Fruit fly (Drosophila melanogaster) whole organism, embryonic: ENCODE results near the gene Ir67a.

Experiments used
- Atf-2 ChIP-seq: fragments of 200-800 bp; sonication (Bioruptor generic); optimal IDR thresholded peaks from 2 replicates; lab custom pipeline; 2016; ENCODE audit warnings: missing biosample characterization, missing genetic modification characterization
- BEAF-32 ChIP-seq: fragments of 200-800 bp; sonication (Bioruptor generic); optimal IDR thresholded peaks from 3 replicates; lab custom pipeline; 2017; ENCODE audit warnings: missing biosample characterization, missing genetic modification characterization, mild to moderate bottlenecking, moderate library complexity, missing genetic modification reagents
- CG10209 ChIP-seq: fragments of 200-800 bp; sonication (Bioruptor generic); optimal IDR thresholded peaks from 3 replicates; lab custom pipeline; 2017; ENCODE audit warnings: missing biosample characterization, mild to moderate bottlenecking, missing genetic modification characterization, missing genetic modification reagents
- CG10565 ChIP-seq: fragments of 200-800 bp; sonication (Bioruptor generic); optimal IDR thresholded peaks from 3 replicates; lab custom pipeline; 2016; ENCODE audit warnings: missing biosample characterization, mild to moderate bottlenecking, missing genetic modification characterization
- CG12104 ChIP-seq: fragments of 200-800 bp; sonication (Bioruptor generic); optimal IDR thresholded peaks from 3 replicates; lab custom pipeline; 2016; ENCODE audit warnings: missing biosample characterization, missing genetic modification characterization
- CG12769 ChIP-seq: fragments of 200-800 bp; sonication (Bioruptor generic); optimal IDR thresholded peaks from 2 replicates; lab custom pipeline; 2019; ENCODE audit warnings: missing biosample characterization, mild to moderate bottlenecking, missing genetic modification characterization, moderate library complexity
- CG13624 ChIP-seq: fragments of 200-800 bp; sonication (Bioruptor generic); optimal IDR thresholded peaks from 2 replicates; lab custom pipeline; 2016; ENCODE audit warnings: missing biosample characterization, missing genetic modification characterization
- CG14014 ChIP-seq: fragments of 200-800 bp; sonication (Bioruptor generic); IDR thresholded peaks from 2 replicates; pipeline ENCODE4 v1.3.6; 2022; ENCODE audit warnings: missing biosample characterization, missing genetic modification characterization
- CG15479 ChIP-seq: fragments of 200-800 bp; sonication (Bioruptor generic); optimal IDR thresholded peaks from 3 replicates; lab custom pipeline; 2019; ENCODE audit warnings: missing biosample characterization, mild to moderate bottlenecking, missing genetic modification characterization, moderate library complexity
- CG17568 ChIP-seq: fragments of 200-800 bp; sonication (Bioruptor generic); optimal IDR thresholded peaks from 2 replicates; lab custom pipeline; 2018; ENCODE audit warnings: missing biosample characterization, mild to moderate bottlenecking, missing genetic modification characterization, moderate library complexity
- CG18599 ChIP-seq: fragments of 200-800 bp; sonication (Bioruptor generic); optimal IDR thresholded peaks from 3 replicates; lab custom pipeline; 2017; ENCODE audit warnings: missing biosample characterization, missing genetic modification characterization, mild to moderate bottlenecking, moderate library complexity, missing genetic modification reagents
- CG30431 ChIP-seq: fragments of 200-800 bp; sonication (Bioruptor generic); optimal IDR thresholded peaks from 2 replicates; lab custom pipeline; 2017; ENCODE audit warnings: missing biosample characterization, missing genetic modification characterization
- CG6813 ChIP-seq: fragments of 200-800 bp; sonication (Bioruptor generic); optimal IDR thresholded peaks from 2 replicates; lab custom pipeline; 2017; ENCODE audit warnings: missing biosample characterization, missing genetic modification characterization, mild to moderate bottlenecking, moderate library complexity, missing genetic modification reagents
- CG7987 ChIP-seq: fragments of 200-800 bp; sonication (Bioruptor generic); optimal IDR thresholded peaks from 2 replicates; lab custom pipeline; 2018; ENCODE audit warnings: missing biosample characterization, mild to moderate bottlenecking, missing genetic modification characterization, moderate library complexity
- Dbx ChIP-seq: fragments of 200-800 bp; sonication (Bioruptor generic); IDR thresholded peaks from 3 replicates; pipeline ENCODE4 v1.3.6; 2022; ENCODE audit warnings: missing biosample characterization, missing genetic modification characterization
- Deaf1 ChIP-seq: fragments of 200-800 bp; optimal IDR thresholded peaks from 3 replicates; lab custom pipeline; 2019; ENCODE audit warnings: missing biosample characterization, mild to moderate bottlenecking, missing genetic modification characterization, moderate library complexity
- Dll ChIP-seq: fragments of 200-800 bp; sonication (Bioruptor generic); IDR thresholded peaks from 4 replicates; pipeline ENCODE4 v1.3.6; 2022; ENCODE audit warnings: missing biosample characterization, missing genetic modification characterization; ENCODE audit not compliant: partially characterized antibody
- Eip74EF ChIP-seq, 2 experiments: fragments of 200-800 bp in 1 of 2; fragments of >200 bp in 1 of 2; sonication (Bioruptor generic) in 1 of 2; optimal IDR thresholded peaks; 2 replicates each; lab custom pipeline; 2017 to 2019; ENCODE audit warnings: missing biosample characterization in 2 of 2, missing genetic modification characterization in 2 of 2, mild to moderate bottlenecking in 1 of 2, moderate library complexity in 1 of 2
- Fer3 ChIP-seq: fragments of 200-800 bp; sonication (Bioruptor generic); optimal IDR thresholded peaks from 2 replicates; lab custom pipeline; 2018; ENCODE audit warnings: missing biosample characterization, mild to moderate bottlenecking, missing genetic modification characterization, moderate library complexity
- Gug ChIP-seq: fragments of 200-800 bp; sonication (Bioruptor generic); IDR thresholded peaks from 4 replicates; pipeline ENCODE4 v1.3.6; 2022; ENCODE audit warnings: missing biosample characterization, missing genetic modification characterization
- H15 ChIP-seq: fragments of 200-800 bp; sonication (Bioruptor generic); IDR thresholded peaks from 3 replicates; pipeline ENCODE4 v1.3.6; 2022; ENCODE audit warnings: missing biosample characterization, missing genetic modification characterization
- HLH3B ChIP-seq: fragments of 200-800 bp; sonication (Bioruptor generic); IDR thresholded peaks from 2 replicates; pipeline ENCODE4 v1.3.6; 2022; ENCODE audit warnings: missing biosample characterization, missing genetic modification characterization
- HLHmδ ChIP-seq: fragments of 200-800 bp; sonication (Bioruptor generic); optimal IDR thresholded peaks from 2 replicates; lab custom pipeline; 2018; ENCODE audit warnings: missing biosample characterization, mild to moderate bottlenecking, missing genetic modification characterization, moderate library complexity
- Hr39 ChIP-seq: fragments of >200 bp; optimal IDR thresholded peaks from 2 replicates; lab custom pipeline; 2017
- MBD-R2 ChIP-seq: fragments of 200-800 bp; sonication (Bioruptor generic); IDR thresholded peaks from 2 replicates; pipeline ENCODE4 v1.3.6; 2022; ENCODE audit warnings: missing biosample characterization, missing genetic modification characterization
- Med ChIP-seq: fragments of 200-800 bp; sonication (Bioruptor generic); peaks from one replicate; lab custom pipeline; 2016; ENCODE audit warnings: missing biosample characterization, missing genetic modification characterization, mild to moderate bottlenecking, inconsistent platforms, moderate library complexity
- Sry-β ChIP-seq: fragments of 200-800 bp; sonication (Bioruptor generic); optimal IDR thresholded peaks from 2 replicates; lab custom pipeline; 2018; ENCODE audit warnings: missing biosample characterization, mild to moderate bottlenecking, missing genetic modification characterization, moderate library complexity
- Trl ChIP-seq, 3 experiments: fragments of >200 bp in 2 of 3; fragments of 200-800 bp in 1 of 3; sonication (Bioruptor generic) in 1 of 3; optimal IDR thresholded peaks; 2 replicates in 1 of 3; 3 replicates in 2 of 3; lab custom pipeline; 2016 to 2017; ENCODE audit warnings: missing biosample characterization in 1 of 3, missing genetic modification characterization in 1 of 3
- ap ChIP-seq: fragments of 200-800 bp; sonication (Bioruptor generic); IDR thresholded peaks from 2 replicates; pipeline ENCODE4 v1.3.6; 2022; ENCODE audit warnings: missing biosample characterization, missing genetic modification characterization
- bbx ChIP-seq: fragments of 200-800 bp; sonication (Bioruptor generic); IDR thresholded peaks from 2 replicates; pipeline ENCODE4 v1.3.6; 2022; ENCODE audit warnings: missing biosample characterization, missing genetic modification characterization; ENCODE audit not compliant: partially characterized antibody
- chm ChIP-seq: fragments of 200-800 bp; sonication (Bioruptor generic); IDR thresholded peaks from 2 replicates; pipeline ENCODE4 v1.3.6; 2022; ENCODE audit warnings: missing biosample characterization, missing genetic modification characterization
- cwo ChIP-seq: fragments of 200-800 bp; sonication (Bioruptor generic); optimal IDR thresholded peaks from 3 replicates; lab custom pipeline; 2017; ENCODE audit warnings: missing biosample characterization, missing genetic modification characterization, mild to moderate bottlenecking, moderate library complexity, missing genetic modification reagents
- dmrt11E ChIP-seq: fragments of 200-800 bp; sonication (Bioruptor generic); optimal IDR thresholded peaks from 3 replicates; lab custom pipeline; 2018; ENCODE audit warnings: missing biosample characterization, mild to moderate bottlenecking, missing genetic modification characterization, moderate library complexity
- eyg ChIP-seq: fragments of 200-800 bp; sonication (Bioruptor generic); optimal IDR thresholded peaks from 3 replicates; lab custom pipeline; 2016; ENCODE audit warnings: missing biosample characterization, missing genetic modification characterization
- fd3F ChIP-seq: fragments of 200-800 bp; sonication (Bioruptor generic); optimal IDR thresholded peaks from 2 replicates; lab custom pipeline; 2018; ENCODE audit warnings: missing biosample characterization, mild to moderate bottlenecking, missing genetic modification characterization, moderate library complexity
- gem ChIP-seq: fragments of 200-800 bp; sonication (Bioruptor generic); optimal IDR thresholded peaks from 2 replicates; lab custom pipeline; 2019; ENCODE audit warnings: missing biosample characterization, mild to moderate bottlenecking, missing genetic modification characterization, moderate library complexity
- jumu ChIP-seq: fragments of 200-800 bp; sonication (Bioruptor generic); optimal IDR thresholded peaks from 3 replicates; lab custom pipeline; 2016; ENCODE audit warnings: missing biosample characterization, missing genetic modification characterization
- kah ChIP-seq: fragments of 200-800 bp; sonication (Bioruptor generic); optimal IDR thresholded peaks from 2 replicates; lab custom pipeline; 2018; ENCODE audit warnings: missing biosample characterization, mild to moderate bottlenecking, missing genetic modification characterization
- klu ChIP-seq: fragments of 200-800 bp; sonication (Bioruptor generic); IDR thresholded peaks from 2 replicates; pipeline ENCODE4 v1.3.6; 2022; ENCODE audit warnings: missing biosample characterization, missing genetic modification characterization
- kni ChIP-seq: fragments of 200-800 bp; sonication (Bioruptor generic); optimal IDR thresholded peaks from 3 replicates; lab custom pipeline; 2017; ENCODE audit warnings: mild to moderate bottlenecking, missing biosample characterization, missing genetic modification reagents, missing genetic modification characterization
- lab ChIP-seq: fragments of 200-800 bp; sonication (Bioruptor generic); optimal IDR thresholded peaks from 3 replicates; lab custom pipeline; 2017; ENCODE audit warnings: missing biosample characterization, missing genetic modification characterization, mild to moderate bottlenecking, moderate library complexity, missing genetic modification reagents
- nau ChIP-seq: fragments of 200-800 bp; sonication (Bioruptor generic); optimal IDR thresholded peaks from 3 replicates; lab custom pipeline; 2017; ENCODE audit warnings: missing biosample characterization, mild to moderate bottlenecking, missing genetic modification characterization, missing genetic modification reagents
- odd ChIP-seq: fragments of 200-800 bp; sonication (Bioruptor generic); optimal IDR thresholded peaks from 2 replicates; lab custom pipeline; 2017; ENCODE audit warnings: missing biosample characterization, mild to moderate bottlenecking, missing genetic modification characterization
- otp ChIP-seq: fragments of 200-800 bp; sonication (Bioruptor generic); IDR thresholded peaks from 3 replicates; pipeline ENCODE4, ENCODE4 v1.3.6; 2022; ENCODE audit warnings: missing biosample characterization, missing genetic modification characterization
- salm ChIP-seq: fragments of 200-800 bp; sonication (Bioruptor generic); optimal IDR thresholded peaks from 2 replicates; lab custom pipeline; 2018; ENCODE audit warnings: missing biosample characterization, mild to moderate bottlenecking, missing genetic modification characterization
- tgo ChIP-seq: fragments of 200-800 bp; sonication (Bioruptor generic); IDR thresholded peaks from 3 replicates; pipeline ENCODE4 v1.3.6; 2022; ENCODE audit warnings: missing biosample characterization, missing genetic modification characterization
- tin ChIP-seq: fragments of 200-800 bp; sonication (Bioruptor generic); optimal IDR thresholded peaks from 3 replicates; lab custom pipeline; 2016; ENCODE audit warnings: missing biosample characterization, missing genetic modification characterization
- zen ChIP-seq: fragments of 200-800 bp; sonication (Bioruptor generic); optimal IDR thresholded peaks from 3 replicates; lab custom pipeline; 2018; ENCODE audit warnings: missing biosample characterization, mild to moderate bottlenecking, missing genetic modification characterization, moderate library complexity

Gene Ir67a

DNA sequence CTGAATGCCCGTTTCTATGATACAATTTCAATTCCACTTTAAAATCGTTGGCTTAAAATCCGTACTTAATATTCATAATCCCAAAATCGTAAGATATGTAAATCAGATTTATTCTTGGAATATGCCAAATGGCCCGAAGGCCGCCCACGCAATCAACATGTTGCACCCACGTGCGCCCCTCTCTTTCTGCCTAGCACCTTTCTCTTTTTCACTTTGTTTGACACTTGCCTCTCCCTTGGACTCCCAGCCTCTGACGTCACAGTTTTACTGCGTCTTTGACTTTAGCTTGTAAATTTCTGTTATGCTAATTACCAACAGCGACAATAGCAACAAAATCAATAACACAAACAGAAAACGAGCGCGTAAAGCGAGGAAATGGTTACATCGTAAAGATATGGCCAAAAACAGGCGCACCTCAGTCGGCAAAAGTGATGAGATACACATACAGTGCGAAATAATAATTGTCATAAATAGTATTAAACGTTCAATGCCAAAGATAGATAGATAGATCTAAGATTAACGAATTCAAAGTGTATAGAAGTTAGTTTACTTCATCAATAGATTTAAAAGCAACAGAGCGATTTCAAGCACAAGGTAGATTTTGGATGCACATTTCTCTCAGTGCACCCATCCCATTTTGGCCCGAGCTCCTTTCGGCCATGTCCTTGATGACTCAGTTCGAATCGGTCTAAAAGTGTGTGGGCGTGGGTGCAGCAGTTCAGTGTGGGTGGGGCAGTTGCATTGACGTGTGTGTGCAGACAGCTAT lies 40.1 kb downstream of the Ir67a start (continued):
- peak; percentile 29 for TF ChIP-seq zen (tag; lab: Kevin White, UChicago)
- TF ChIP-seq chm: no peak
- TF ChIP-seq nau (GFP tag; lab: Kevin White, UChicago): no peak
- no peak for TF ChIP-seq jumu (GFP tag; lab: Kevin White, UChicago)
- TF ChIP-seq klu (GFP tag; lab: Robert Waterston, UW): no peak
- TF ChIP-seq Hr39 (lab: Kevin White, UChicago): no peak
- TF ChIP-seq HLHmδ (GFP tag; lab: Kevin White, UChicago): no peak
- no peak for TF ChIP-seq CG12104 (GFP tag; lab: Kevin White, UChicago)
- no peak for TF ChIP-seq Eip74EF (GFP tag; optimal IDR thresholded peaks at IDR 0.05; lab: Kevin White, UChicago)
- no peak for TF ChIP-seq Sry-β (GFP tag; lab: Kevin White, UChicago)
- TF ChIP-seq Gug (GFP tag; lab: Robert Waterston, UW): no peak
- TF ChIP-seq odd (GFP tag; lab: Kevin White, UChicago): no peak
- no peak for TF ChIP-seq CG10565
- 0 out of 2 replicates have a peak, but pooled peaks have one; percentile 16 for TF ChIP-seq CG14014
- peak; percentile 11 for TF ChIP-seq tin (GFP tag; lab: Kevin White, UChicago)
- no peak for TF ChIP-seq Dll
- no peak for TF ChIP-seq Atf-2 (GFP tag; lab: Kevin White, UChicago)
- peak in 1 of 2 experiments; percentile 8 for TF ChIP-seq Trl (optimal IDR thresholded peaks at IDR 0.05; lab: Kevin White, UChicago)
- TF ChIP-seq Trl (GFP tag; optimal IDR thresholded peaks at IDR 0.05; lab: Kevin White, UChicago): no peak
- TF ChIP-seq CG17568 (GFP tag; lab: Kevin White, UChicago): no peak
- TF ChIP-seq tgo (GFP tag; lab: Robert Waterston, UW): no peak
- TF ChIP-seq CG7987: no peak
- TF ChIP-seq Dbx (GFP tag; lab: Robert Waterston, UW): no peak
- peak; percentile 46 for TF ChIP-seq kah (GFP tag; lab: Kevin White, UChicago)
- no peak for TF ChIP-seq fd3F
- TF ChIP-seq ap (GFP tag; lab: Robert Waterston, UW): no peak
- peak; percentile 3 for TF ChIP-seq Deaf1 (tag; lab: Kevin White, UChicago)
- no peak for TF ChIP-seq dmrt11E (tag; lab: Kevin White, UChicago)
- TF ChIP-seq Med (GFP tag; lab: Kevin White, UChicago): peak; percentile 70
- no peak for TF ChIP-seq BEAF-32 (GFP tag; lab: Kevin White, UChicago)
- no peak for TF ChIP-seq kni (GFP tag; lab: Kevin White, UChicago)
- no peak for TF ChIP-seq CG10209 (GFP tag; lab: Kevin White, UChicago)
- 0 out of 2 replicates have a peak, but pooled peaks have one; percentile 18 for TF ChIP-seq HLH3B
- TF ChIP-seq CG13624 (GFP tag; lab: Kevin White, UChicago): peak; percentile 2
- TF ChIP-seq CG18599 (GFP tag; lab: Kevin White, UChicago): peak; percentile 22
- no peak for TF ChIP-seq CG6813 (GFP tag; lab: Kevin White, UChicago)
- no peak for TF ChIP-seq CG30431 (GFP tag; lab: Kevin White, UChicago)
- no peak for TF ChIP-seq gem (tag; lab: Kevin White, UChicago)
- TF ChIP-seq salm (tag; lab: Kevin White, UChicago): no peak
- peak; percentile 40 for TF ChIP-seq cwo (GFP tag; lab: Kevin White, UChicago)
- no peak for TF ChIP-seq CG15479 (GFP tag; lab: Kevin White, UChicago)
- TF ChIP-seq H15 (GFP tag; lab: Robert Waterston, UW): no peak
- TF ChIP-seq Fer3 (tag; lab: Kevin White, UChicago): peak; percentile 22
- TF ChIP-seq lab (GFP tag; lab: Kevin White, UChicago): peak; percentile 39
- no peak for TF ChIP-seq otp (GFP tag; lab: Robert Waterston, UW)
- no peak for TF ChIP-seq eyg (GFP tag; lab: Kevin White, UChicago)
- no peak for TF ChIP-seq MBD-R2
- no peak for TF ChIP-seq CG12769 (tag; lab: Kevin White, UChicago)
- no peak for TF ChIP-seq bbx (GFP tag; lab: Robert Waterston, UW)
